Worm (Caenorhabditis elegans) whole organism, L4 larva: ENCODE data around the gene rsa-2.
A peak's percentile ranks its signal among the peaks of the same experiment; 100 is the strongest.

ENCODE experiments used
- F10B5.3 ChIP-seq: sonication (generic microtip); optimal IDR thresholded peaks from 2 replicates; lab custom pipeline; 2016; ENCODE audit warnings: mild to moderate bottlenecking, missing genetic modification characterization, missing compliant biosample characterization
- R02D3.7 ChIP-seq: fragments of 150-350 bp; sonication (generic microtip); optimal IDR thresholded peaks from 3 replicates; lab custom pipeline; 2014; ENCODE audit warnings: missing biosample characterization, missing genetic modification characterization
- T26A8.4 ChIP-seq: fragments of 200-800 bp; sonication (Bioruptor generic); IDR thresholded peaks from 2 replicates; pipeline ENCODE4 v1.3.6; 2022; ENCODE audit warnings: missing genetic modification characterization, missing compliant biosample characterization
- Y105C5A.15 ChIP-seq: fragments of 200-800 bp; sonication (Bioruptor generic); IDR thresholded peaks from 2 replicates; pipeline ENCODE4 v1.3.6; 2022; ENCODE audit warnings: missing genetic modification characterization, missing compliant biosample characterization
- Y5F2A.4 ChIP-seq: fragments of 200-800 bp; sonication (Bioruptor generic); optimal IDR thresholded peaks from 2 replicates; lab custom pipeline; 2018; ENCODE audit warnings: mild to moderate bottlenecking, missing genetic modification characterization, missing compliant biosample characterization
- aha-1 ChIP-seq: fragments of 150-350 bp; peaks from one replicate; lab custom pipeline; 2014; ENCODE audit warnings: missing biosample characterization, missing genetic modification characterization
- aly-2 ChIP-seq: sonication (generic microtip); optimal IDR thresholded peaks from 2 replicates; lab custom pipeline; 2018; ENCODE audit warnings: missing biosample characterization, missing genetic modification characterization
- ama-1 ChIP-seq: fragments of 150-350 bp; optimal IDR thresholded peaks from 2 replicates; lab custom pipeline; 2014; ENCODE audit warnings: inconsistent platforms, mixed read lengths
- arid-1 ChIP-seq: fragments of 200-800 bp; sonication (Bioruptor generic); conservative IDR thresholded peaks from 2 replicates; pipeline ENCODE4 v1.3.6; 2022; ENCODE audit warnings: missing genetic modification reagents, missing genetic modification characterization, missing compliant biosample characterization
- attf-4 ChIP-seq: sonication (generic microtip); optimal IDR thresholded peaks from 3 replicates; lab custom pipeline; 2017; ENCODE audit warnings: missing biosample characterization, missing genetic modification characterization
- ceh-20 ChIP-seq: fragments of 200-800 bp; sonication (Bioruptor generic); IDR thresholded peaks from 2 replicates; pipeline ENCODE4 v1.3.6; 2022; ENCODE audit warnings: missing genetic modification reagents, missing genetic modification characterization, missing compliant biosample characterization
- ceh-62 ChIP-seq: sonication (generic microtip); optimal IDR thresholded peaks from 2 replicates; lab custom pipeline; 2017; ENCODE audit warnings: missing biosample characterization, missing genetic modification characterization
- ceh-82 ChIP-seq: sonication (generic microtip); optimal IDR thresholded peaks from 2 replicates; lab custom pipeline; 2017; ENCODE audit warnings: missing biosample characterization, missing genetic modification characterization
- ces-1 ChIP-seq: fragments of 150-350 bp; sonication (generic microtip); optimal IDR thresholded peaks from 4 replicates; lab custom pipeline; 2014; ENCODE audit warnings: missing biosample characterization, missing genetic modification reagents, missing genetic modification characterization
- ctbp-1 ChIP-seq: fragments of 200-800 bp; sonication (Bioruptor generic); IDR thresholded peaks from 2 replicates; pipeline ENCODE4 v1.3.6; 2022; ENCODE audit warnings: missing genetic modification reagents, missing genetic modification characterization, missing compliant biosample characterization
- daf-12 ChIP-seq: fragments of 150-350 bp; optimal IDR thresholded peaks from 2 replicates; lab custom pipeline; 2014; ENCODE audit warnings: missing biosample characterization, missing genetic modification reagents, missing genetic modification characterization
- dmd-8 ChIP-seq: fragments of 200-800 bp; sonication (Bioruptor generic); IDR thresholded peaks from 2 replicates; pipeline ENCODE4 v1.3.6; 2022; ENCODE audit warnings: missing genetic modification characterization, missing compliant biosample characterization
- dmd-9 ChIP-seq: fragments of 200-800 bp; sonication (Bioruptor generic); IDR thresholded peaks from 2 replicates; pipeline ENCODE4 v1.3.6; 2022; ENCODE audit warnings: missing genetic modification reagents, missing genetic modification characterization, missing compliant biosample characterization
- dpl-1 ChIP-seq: fragments of 150-350 bp; optimal IDR thresholded peaks from 2 replicates; lab custom pipeline; 2014; ENCODE audit warnings: missing biosample characterization, missing genetic modification reagents, missing genetic modification characterization
- duxl-1 ChIP-seq: sonication (generic microtip); optimal IDR thresholded peaks from 2 replicates; lab custom pipeline; 2016; ENCODE audit warnings: mild to moderate bottlenecking, missing genetic modification characterization, moderate library complexity, missing compliant biosample characterization; ENCODE audit not compliant: poor library complexity
- hlh-11 ChIP-seq: fragments of 200-800 bp; sonication (Bioruptor generic); optimal IDR thresholded peaks from 2 replicates; lab custom pipeline; 2018; ENCODE audit warnings: mild to moderate bottlenecking, missing genetic modification characterization, missing compliant biosample characterization
- hlh-30 ChIP-seq: sonication (generic microtip); optimal IDR thresholded peaks from 2 replicates; lab custom pipeline; 2017; ENCODE audit warnings: antibody characterized with exemption, mild to moderate bottlenecking, missing genetic modification characterization, missing compliant biosample characterization; ENCODE audit not compliant: insufficient read depth
- hmg-1.1 ChIP-seq: fragments of 200-800 bp; sonication (Bioruptor generic); IDR thresholded peaks from 2 replicates; pipeline ENCODE4 v1.3.6; 2022; ENCODE audit warnings: missing genetic modification reagents, missing genetic modification characterization, missing compliant biosample characterization
- lin-29 ChIP-seq: fragments of 200-800 bp; sonication (Bioruptor generic); IDR thresholded peaks from 2 replicates; pipeline ENCODE4 v1.3.6; 2022; ENCODE audit warnings: missing genetic modification reagents, missing genetic modification characterization, missing compliant biosample characterization
- lin-38 ChIP-seq: fragments of 200-800 bp; sonication (Bioruptor generic); IDR thresholded peaks from 2 replicates; pipeline ENCODE4 v1.3.6; 2022; ENCODE audit warnings: missing genetic modification reagents, missing genetic modification characterization, missing compliant biosample characterization
- lin-39 ChIP-seq: fragments of 150-350 bp; optimal IDR thresholded peaks from 2 replicates; lab custom pipeline; 2014; ENCODE audit warnings: missing biosample characterization, missing genetic modification reagents, missing genetic modification characterization
- lir-3 ChIP-seq: sonication (generic microtip); optimal IDR thresholded peaks from 2 replicates; lab custom pipeline; 2016; ENCODE audit warnings: mild to moderate bottlenecking, missing genetic modification characterization, missing compliant biosample characterization
- madf-9 ChIP-seq: fragments of 200-800 bp; sonication (Bioruptor generic); conservative IDR thresholded peaks from 2 replicates; pipeline ENCODE4 v1.3.6; 2022; ENCODE audit warnings: missing genetic modification reagents, missing genetic modification characterization, missing compliant biosample characterization
- mxl-2 ChIP-seq: fragments of 200-800 bp; sonication (Bioruptor generic); conservative IDR thresholded peaks from 2 replicates; pipeline ENCODE4 v1.3.6; 2022; ENCODE audit warnings: missing genetic modification reagents, missing genetic modification characterization, missing compliant biosample characterization
- mxl-3 ChIP-seq: fragments of 200-800 bp; sonication (Bioruptor generic); optimal IDR thresholded peaks from 2 replicates; lab custom pipeline; 2018; ENCODE audit warnings: mild to moderate bottlenecking, missing genetic modification characterization, missing compliant biosample characterization
- nhr-10 ChIP-seq: fragments of 150-350 bp; optimal IDR thresholded peaks from 2 replicates; lab custom pipeline; 2014; ENCODE audit warnings: missing biosample characterization, missing genetic modification characterization
- nhr-102 ChIP-seq: sonication (generic microtip); optimal IDR thresholded peaks from 2 replicates; lab custom pipeline; 2016; ENCODE audit warnings: mild to moderate bottlenecking, missing genetic modification characterization, moderate library complexity, missing compliant biosample characterization
- nhr-237 ChIP-seq: sonication (generic microtip); optimal IDR thresholded peaks from 2 replicates; lab custom pipeline; 2017; ENCODE audit warnings: missing biosample characterization, missing genetic modification characterization
- nhr-25 ChIP-seq: sonication (generic microtip); optimal IDR thresholded peaks from 2 replicates; lab custom pipeline; 2017; ENCODE audit warnings: missing genetic modification characterization, mild to moderate bottlenecking, missing compliant biosample characterization, antibody characterized with exemption, moderate library complexity, borderline replicate concordance; ENCODE audit not compliant: insufficient read depth
- nhr-28 ChIP-seq: fragments of 150-350 bp; optimal IDR thresholded peaks from 2 replicates; lab custom pipeline; 2014; ENCODE audit warnings: missing biosample characterization, missing genetic modification characterization
- nhr-41 ChIP-seq: fragments of 200-800 bp; sonication (Bioruptor generic); IDR thresholded peaks from 2 replicates; pipeline ENCODE4 v1.3.6; 2022; ENCODE audit warnings: missing genetic modification reagents, missing genetic modification characterization, missing compliant biosample characterization
- nhr-42 ChIP-seq: fragments of 200-800 bp; sonication (Bioruptor generic); IDR thresholded peaks from 2 replicates; pipeline ENCODE4 v1.3.6; 2022; ENCODE audit warnings: missing genetic modification characterization, missing compliant biosample characterization
- nhr-48 ChIP-seq: sonication (generic microtip); optimal IDR thresholded peaks from 2 replicates; lab custom pipeline; 2016; ENCODE audit warnings: mild to moderate bottlenecking, missing genetic modification characterization, missing compliant biosample characterization
- nhr-6 ChIP-seq: fragments of 150-350 bp; optimal IDR thresholded peaks from 2 replicates; lab custom pipeline; 2014; ENCODE audit warnings: missing biosample characterization, missing genetic modification characterization
- php-3 ChIP-seq: fragments of 200-800 bp; sonication (Bioruptor generic); IDR thresholded peaks from 2 replicates; pipeline ENCODE4 v1.3.6; 2022; ENCODE audit warnings: missing genetic modification reagents, missing genetic modification characterization, missing compliant biosample characterization
- pqm-1 ChIP-seq: sonication (generic microtip); optimal IDR thresholded peaks from 2 replicates; lab custom pipeline; 2017; ENCODE audit warnings: missing biosample characterization, missing genetic modification characterization
- sdz-12 ChIP-seq: fragments of 200-800 bp; sonication (Bioruptor generic); optimal IDR thresholded peaks from 2 replicates; lab custom pipeline; 2018; ENCODE audit warnings: mild to moderate bottlenecking, missing genetic modification characterization, missing compliant biosample characterization
- snpc-1.2 ChIP-seq: fragments of 200-800 bp; sonication (Bioruptor generic); IDR thresholded peaks from 2 replicates; pipeline ENCODE4 v1.3.6; 2022; ENCODE audit warnings: missing genetic modification reagents, missing genetic modification characterization, missing compliant biosample characterization
- snpc-4 ChIP-seq: fragments of 150-350 bp; optimal IDR thresholded peaks from 2 replicates; lab custom pipeline; 2014; ENCODE audit warnings: missing biosample characterization, missing genetic modification characterization
- spr-3 ChIP-seq: fragments of 200-800 bp; sonication (Bioruptor generic); optimal IDR thresholded peaks from 2 replicates; lab custom pipeline; 2018; ENCODE audit warnings: mild to moderate bottlenecking, missing genetic modification characterization, missing compliant biosample characterization
- tag-97 ChIP-seq: fragments of 200-800 bp; sonication (Bioruptor generic); IDR thresholded peaks from 2 replicates; pipeline ENCODE4 v1.3.6; 2022; ENCODE audit warnings: missing genetic modification characterization, missing compliant biosample characterization
- unc-62 ChIP-seq, 3 experiments: fragments of 150-350 bp in 1 of 3; sonication (generic microtip); optimal IDR thresholded peaks in 2 of 3; peaks in 1 of 3; 1 replicate in 1 of 3; 2 replicates in 2 of 3; lab custom pipeline; 2014 to 2017; ENCODE audit warnings: missing biosample characterization in 3 of 3, missing genetic modification characterization in 3 of 3, missing genetic modification reagents in 3 of 3, missing genotype in 1 of 3
- vab-7 ChIP-seq: fragments of 200-800 bp; sonication (Bioruptor generic); IDR thresholded peaks from 2 replicates; pipeline ENCODE4 v1.3.6; 2022; ENCODE audit warnings: missing genetic modification reagents, missing genetic modification characterization, missing compliant biosample characterization
- zfp-3 ChIP-seq: fragments of 200-800 bp; sonication (Bioruptor generic); conservative IDR thresholded peaks from 2 replicates; pipeline ENCODE4 v1.3.6; 2022; ENCODE audit warnings: missing genetic modification reagents, missing genetic modification characterization, missing compliant biosample characterization
- zip-2 ChIP-seq: fragments of 150-350 bp; optimal IDR thresholded peaks from 2 replicates; lab custom pipeline; 2014; ENCODE audit warnings: missing biosample characterization, missing genetic modification characterization

The rsa-2 gene

ce11 chrIII:11046549-11046948 is 16.7 kb upstream of the rsa-2 start (continued):
- no peak for TF ChIP-seq unc-62 (GFP tag; optimal IDR thresholded peaks at IDR 0.05 in 1 of 2; lab: Kevin White, UChicago)
- TF ChIP-seq unc-62 (tag; optimal IDR thresholded peaks at IDR 0.05; lab: Kevin White, UChicago), result no peak
- no peak for TF ChIP-seq ceh-82 (tag; lab: Kevin White, UChicago)
- TF ChIP-seq nhr-42, result no peak

DNA sequence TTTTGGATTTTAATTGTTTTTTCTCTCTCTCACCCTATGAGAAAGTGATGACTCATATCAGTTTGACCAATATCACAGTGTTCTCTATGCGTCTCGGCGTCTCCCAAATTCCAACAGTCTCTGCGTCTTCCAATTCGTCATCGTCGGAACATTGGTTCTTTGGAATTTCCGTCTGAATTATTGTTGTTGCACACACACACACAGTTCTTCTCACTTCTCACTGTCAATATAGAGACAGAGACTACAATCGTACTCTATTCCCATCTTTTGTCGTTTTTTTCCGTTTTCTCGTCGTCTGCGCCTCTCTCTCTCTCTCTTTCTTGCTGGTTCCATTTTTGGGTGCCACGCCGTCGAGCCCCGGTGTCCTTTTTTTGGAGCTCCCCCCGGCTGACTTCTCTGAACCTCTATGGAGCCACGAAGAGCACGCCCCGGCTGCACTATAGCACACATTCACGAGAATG is 12.6 kb upstream of the rsa-2 start:
- TF ChIP-seq zip-2 (no peak), hmg-1.1 (GFP tag; lab: Robert Waterston, UW) (0 out of 2 replicates have a peak, but pooled peaks have one; percentile 11), spr-3 (GFP tag; lab: Kevin White, UChicago) (no peak), ces-1 (GFP tag; lab: Kevin White, UChicago) (no peak), lin-29 (GFP tag; lab: Robert Waterston, UW) (no peak), madf-9 (GFP tag; lab: Robert Waterston, UW) (no peak), dmd-8 (no peak), aly-2 (tag; lab: Kevin White, UChicago) (no peak), tag-97 (GFP tag; lab: Robert Waterston, UW) (no peak), F10B5.3 (no peak), sdz-12 (GFP tag; lab: Kevin White, UChicago) (no peak), hlh-30 (tag; lab: Kevin White, UChicago) (peak; percentile 16), lir-3 (no peak), daf-12 (tag; lab: Kevin White, UChicago) (no peak), ceh-20 (GFP tag; lab: Robert Waterston, UW) (no peak), T26A8.4 (no peak), snpc-4 (no peak), nhr-10 (no peak), nhr-102 (tag; lab: Kevin White, UChicago) (no peak), hlh-11 (tag; lab: Kevin White, UChicago) (peak; percentile 73), dmd-9 (no peak), Y5F2A.4 (no peak), php-3 (GFP tag; lab: Robert Waterston, UW) (no peak), ama-1 (lab: Kevin White, UChicago) (no peak), unc-62 (GFP tag; optimal IDR thresholded peaks at IDR 0.05 in 1 of 2; lab: Kevin White, UChicago) (peak in 1 of 2 experiments; percentile 78), unc-62 (tag; optimal IDR thresholded peaks at IDR 0.05; lab: Kevin White, UChicago) (no peak), snpc-1.2 (GFP tag; lab: Robert Waterston, UW) (no peak), ceh-62 (tag; lab: Kevin White, UChicago) (no peak), mxl-2 (GFP tag; lab: Robert Waterston, UW) (no peak), lin-39 (tag; lab: Kevin White, UChicago) (no peak), nhr-28 (peak; percentile 96), nhr-237 (tag; lab: Kevin White, UChicago) (no peak), nhr-6 (no peak), pqm-1 (peak; percentile 44), zfp-3 (GFP tag; lab: Robert Waterston, UW) (no peak), aha-1 (tag; lab: Kevin White, UChicago) (peak; percentile 97), duxl-1 (no peak), mxl-3 (GFP tag; lab: Kevin White, UChicago) (no peak), nhr-48 (tag; lab: Kevin White, UChicago) (no peak), attf-4 (tag; lab: Kevin White, UChicago) (no peak), vab-7 (GFP tag; lab: Robert Waterston, UW) (no peak), arid-1 (no peak), ctbp-1 (GFP tag; lab: Robert Waterston, UW) (no peak), nhr-41 (no peak), lin-38 (GFP tag; lab: Robert Waterston, UW) (no peak; the same call in 1 of the 2 replicates), dpl-1 (GFP tag; lab: Kevin White, UChicago) (no peak), Y105C5A.15 (no peak), R02D3.7 (no peak), nhr-25 (tag; lab: Kevin White, UChicago) (no peak)
